Worm (Caenorhabditis elegans) whole organism, young adult: ENCODE data around the gene mom-1.

Experiments used
- F23B12.7 ChIP-seq: sonication (generic microtip); optimal IDR thresholded peaks from 2 replicates; lab custom pipeline; 2017; ENCODE audit warnings: missing genetic modification characterization, mild to moderate bottlenecking, missing compliant biosample characterization, antibody characterized with exemption, moderate library complexity; ENCODE audit not compliant: insufficient read depth
- F37B4.10 ChIP-seq: fragments of 200-800 bp; sonication (Bioruptor generic); IDR thresholded peaks from 2 replicates; pipeline ENCODE4 v1.3.6; 2022; ENCODE audit warnings: missing genetic modification characterization, missing compliant biosample characterization
- F55B11.4 ChIP-seq: sonication (generic microtip); optimal IDR thresholded peaks from 2 replicates; lab custom pipeline; 2016; ENCODE audit warnings: missing compliant biosample characterization, missing genetic modification characterization, borderline replicate concordance; ENCODE audit not compliant: insufficient read depth
- T26A5.8 ChIP-seq: sonication (generic microtip); optimal IDR thresholded peaks from 2 replicates; lab custom pipeline; 2016; ENCODE audit warnings: missing genetic modification characterization, missing compliant biosample characterization
- ZK185.1 ChIP-seq: sonication (generic microtip); optimal IDR thresholded peaks from 2 replicates; lab custom pipeline; 2016; ENCODE audit warnings: mild to moderate bottlenecking, missing genetic modification characterization, missing compliant biosample characterization; ENCODE audit not compliant: poor library complexity, severe bottlenecking
- attf-5 ChIP-seq: fragments of 200-800 bp; sonication (Bioruptor generic); optimal IDR thresholded peaks from 2 replicates; lab custom pipeline; 2018; ENCODE audit warnings: mild to moderate bottlenecking, missing genetic modification characterization, missing compliant biosample characterization
- cebp-1 ChIP-seq, 2 experiments: fragments of 200-800 bp in 1 of 2; sonication (Bioruptor generic) in 1 of 2; sonication (generic microtip) in 1 of 2; IDR thresholded peaks in 1 of 2; optimal IDR thresholded peaks in 1 of 2; 2 replicates each; pipeline versions ENCODE4 v1.3.6 to Lab custom; 2017 to 2022; ENCODE audit warnings: missing compliant biosample characterization in 2 of 2, missing genetic modification characterization in 2 of 2, mild to moderate bottlenecking in 1 of 2, missing genetic modification reagents in 1 of 2, moderate library complexity in 1 of 2
- cebp-2 ChIP-seq: fragments of 200-800 bp; sonication (Bioruptor generic); IDR thresholded peaks from 2 replicates; pipeline ENCODE4 v1.3.6; 2022; ENCODE audit warnings: missing genetic modification characterization, missing compliant biosample characterization
- fkh-3 ChIP-seq: sonication (generic microtip); optimal IDR thresholded peaks from 2 replicates; lab custom pipeline; 2016; ENCODE audit warnings: mild to moderate bottlenecking, missing genetic modification characterization, missing compliant biosample characterization
- lin-35 ChIP-seq, 3 experiments: fragments of 150-350 bp in 2 of 3; sonication (generic microtip) in 1 of 3; optimal IDR thresholded peaks; 2 replicates each; lab custom pipeline; 2014 to 2018; ENCODE audit warnings: missing biosample characterization in 3 of 3, missing genetic modification characterization in 3 of 3, missing genetic modification reagents in 3 of 3
- mel-28 ChIP-seq: sonication (generic microtip); optimal IDR thresholded peaks from 2 replicates; lab custom pipeline; 2016; ENCODE audit warnings: borderline replicate concordance, mild to moderate bottlenecking, missing genetic modification characterization, missing compliant biosample characterization
- pha-4 ChIP-seq: fragments of 150-350 bp; sonication (generic microtip); optimal IDR thresholded peaks from 2 replicates; lab custom pipeline; 2014; ENCODE audit warnings: missing biosample characterization, missing genetic modification reagents, missing genetic modification characterization
- snpc-3.4 ChIP-seq: sonication (generic microtip); optimal IDR thresholded peaks from 2 replicates; lab custom pipeline; 2017; ENCODE audit warnings: missing genetic modification characterization, mild to moderate bottlenecking, missing compliant biosample characterization, antibody characterized with exemption, moderate library complexity, missing genotype, missing genetic modification reagents
- snpc-4 ChIP-seq, 5 experiments: fragments of 150-350 bp in 1 of 5; sonication (generic microtip) in 4 of 5; optimal IDR thresholded peaks; 2 replicates each; lab custom pipeline; 2014 to 2018; ENCODE audit warnings: missing genetic modification characterization in 5 of 5, missing biosample characterization in 3 of 5, antibody characterized with exemption in 2 of 5, mild to moderate bottlenecking in 2 of 5, missing compliant biosample characterization in 2 of 5, missing genotype in 2 of 5, moderate library complexity in 2 of 5, missing genetic modification reagents in 1 of 5

ce11 chrX:6299641-6300240, 6.8 kb downstream of the mom-1 start, which contains the start of gene cest-16:
- no peak for TF ChIP-seq mel-28 (tag; lab: Kevin White, UChicago)
- TF ChIP-seq T26A5.8 (tag; lab: Kevin White, UChicago) = no peak
- TF ChIP-seq snpc-3.4 (tag; lab: Kevin White, UChicago) = no peak
- TF ChIP-seq pha-4 (tag; lab: Kevin White, UChicago) = no peak
- no peak for TF ChIP-seq F23B12.7 (tag; lab: Kevin White, UChicago)
- TF ChIP-seq lin-35 (GFP tag; optimal IDR thresholded peaks at IDR 0.05; lab: Kevin White, UChicago) = no peak
- no peak for TF ChIP-seq cebp-2 (GFP tag; lab: Robert Waterston, UW)
- no peak for TF ChIP-seq ZK185.1 (tag; lab: Kevin White, UChicago)
- TF ChIP-seq fkh-3 (tag; lab: Kevin White, UChicago) = no peak
- TF ChIP-seq F55B11.4 = no peak
- no peak for TF ChIP-seq snpc-4 (GFP tag; optimal IDR thresholded peaks at IDR 0.05; lab: Kevin White, UChicago)
- TF ChIP-seq snpc-4 (tag; optimal IDR thresholded peaks at IDR 0.05; lab: Kevin White, UChicago) = no peak
- no peak for TF ChIP-seq F37B4.10 (GFP tag; lab: Robert Waterston, UW)
- TF ChIP-seq attf-5 = no peak
- TF ChIP-seq cebp-1 (GFP tag; IDR thresholded peaks at IDR 0.05; lab: Robert Waterston, UW) = no peak
- no peak for TF ChIP-seq cebp-1 (tag; optimal IDR thresholded peaks at IDR 0.05; lab: Kevin White, UChicago)
